Worm (Caenorhabditis elegans): ENCODE data around the gene kdp-1.

Gene kdp-1

DNA sequence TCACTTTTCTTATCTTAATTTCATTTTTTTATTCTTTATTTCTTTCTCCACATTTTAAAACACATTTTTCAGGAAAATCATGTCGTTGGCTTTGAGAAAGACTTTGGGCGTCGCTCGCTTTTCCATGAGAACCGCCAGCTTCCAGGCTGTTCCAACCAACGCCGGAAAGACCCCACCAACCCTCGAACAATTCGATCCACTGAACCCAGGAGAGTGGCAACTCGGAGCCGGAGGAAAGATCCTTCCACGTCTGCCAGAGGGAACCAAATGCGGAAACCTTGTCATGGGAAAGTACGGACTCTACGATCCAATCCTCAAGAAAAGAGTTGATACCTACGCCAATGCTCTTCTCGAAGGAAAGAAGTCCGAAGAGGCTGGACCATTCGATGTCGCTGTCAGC is at the start of gene kdp-1:
TSS of gene kdp-1 (plus strand) at position 80 of the 400 bp plus-strand sequence.
- no peak for TF ChIP-seq unc-3 (GFP tag; conservative IDR thresholded peaks at IDR 0.05)
- TF ChIP-seq unc-3 (tag; optimal IDR thresholded peaks at IDR 0.05): no peak
- no peak for TF ChIP-seq ceh-24 (tag; optimal IDR thresholded peaks at IDR 0.05)
- no peak for TF ChIP-seq ahr-1 (tag; optimal IDR thresholded peaks at IDR 0.05)
- TF ChIP-seq nhr-232 (tag; optimal IDR thresholded peaks at IDR 0.05): no peak
- TF ChIP-seq unc-55 (GFP tag; optimal IDR thresholded peaks at IDR 0.05): no peak
- no peak for TF ChIP-seq K09A11.1 (tag; optimal IDR thresholded peaks at IDR 0.05; ENCODE audit: insufficient read depth)
- no peak for TF ChIP-seq lin-11 (tag; optimal IDR thresholded peaks at IDR 0.05)
- no peak for TF ChIP-seq unc-86 (tag; optimal IDR thresholded peaks at IDR 0.05)
- TF ChIP-seq C08G9.2 (tag; optimal IDR thresholded peaks at IDR 0.05): no peak
- TF ChIP-seq ceh-45 (GFP tag; IDR thresholded peaks at IDR 0.05): no peak
- no peak for TF ChIP-seq gmeb-2 (tag; optimal IDR thresholded peaks at IDR 0.05)
- no peak for TF ChIP-seq pqm-1 (tag; optimal IDR thresholded peaks at IDR 0.05)

DNA sequence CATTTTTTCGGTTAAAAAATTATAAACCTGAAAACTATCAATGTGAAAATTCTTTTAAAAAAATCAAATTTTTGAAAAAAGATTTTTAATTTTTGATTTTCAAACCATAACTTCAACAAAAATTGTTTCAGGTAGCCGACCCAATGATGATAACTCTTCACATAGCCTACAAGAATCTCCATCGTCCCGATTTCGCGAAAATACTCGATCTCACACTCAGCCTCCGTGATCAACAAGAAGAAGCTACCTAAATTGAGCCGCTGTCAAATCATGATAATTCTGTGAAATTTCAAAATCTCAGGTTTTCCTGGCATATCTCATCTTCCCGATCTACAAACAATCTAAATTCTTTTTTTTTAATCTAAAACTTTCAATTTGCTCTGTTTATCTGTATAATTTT is 49.7 kb upstream of the kdp-1 start:
- TF ChIP-seq dmd-4 (tag; optimal IDR thresholded peaks at IDR 0.05; ENCODE audit: borderline replicate concordance): no peak
- TF ChIP-seq ceh-45 (GFP tag; IDR thresholded peaks at IDR 0.05): no peak
- no peak for TF ChIP-seq ceh-22 (tag; optimal IDR thresholded peaks at IDR 0.05)
- no peak for TF ChIP-seq unc-42 (tag; optimal IDR thresholded peaks at IDR 0.05)
- TF ChIP-seq unc-3 (GFP tag; conservative IDR thresholded peaks at IDR 0.05): no peak
- TF ChIP-seq unc-3 (tag; optimal IDR thresholded peaks at IDR 0.05): no peak
- no peak for TF ChIP-seq ref-2 (tag; optimal IDR thresholded peaks at IDR 0.05)
- TF ChIP-seq nhr-11 (tag; optimal IDR thresholded peaks at IDR 0.05): no peak
- no peak for TF ChIP-seq ceh-9 (tag; optimal IDR thresholded peaks at IDR 0.05)
- no peak for TF ChIP-seq zip-5 (tag; optimal IDR thresholded peaks at IDR 0.05)
- TF ChIP-seq eyg-1 (tag; optimal IDR thresholded peaks at IDR 0.05): no peak
- no peak for TF ChIP-seq dve-1 (tag; optimal IDR thresholded peaks at IDR 0.05)
- no peak for TF ChIP-seq fkh-6 (tag; optimal IDR thresholded peaks at IDR 0.05)

- TF ChIP-seq tbx-2 (tag; optimal IDR thresholded peaks at IDR 0.05) (no peak), ceh-48 (tag; optimal IDR thresholded peaks at IDR 0.05) (no peak), pros-1 (tag; optimal IDR thresholded peaks at IDR 0.05) (no peak), pha-4 (tag; optimal IDR thresholded peaks at IDR 0.05) (no peak), sox-2 (GFP tag; IDR thresholded peaks at IDR 0.05) (no peak), hlh-30 (tag; optimal IDR thresholded peaks at IDR 0.05; ENCODE audit: insufficient read depth) (no peak), che-1 (tag; optimal IDR thresholded peaks at IDR 0.05) (no peak), ceh-22 (tag; optimal IDR thresholded peaks at IDR 0.05) (no peak), mec-3 (tag; optimal IDR thresholded peaks at IDR 0.05; ENCODE audit: borderline replicate concordance) (no peak), ceh-45 (GFP tag; IDR thresholded peaks at IDR 0.05) (no peak), lin-11 (tag; optimal IDR thresholded peaks at IDR 0.05) (no peak), hlh-8 (tag; optimal IDR thresholded peaks at IDR 0.05) (no peak), Y22D7AL.16 (tag; optimal IDR thresholded peaks at IDR 0.05) (no peak), ceh-30 (tag; optimal IDR thresholded peaks at IDR 0.05) (no peak), nfya-1 (tag; optimal IDR thresholded peaks at IDR 0.05) (no peak), ceh-34 (tag; optimal IDR thresholded peaks at IDR 0.05) (no peak), lim-6 (tag; optimal IDR thresholded peaks at IDR 0.05) (no peak), npax-4 (tag; optimal IDR thresholded peaks at IDR 0.05) (no peak), zip-5 (tag; optimal IDR thresholded peaks at IDR 0.05) (no peak), madf-2 (tag; optimal IDR thresholded peaks at IDR 0.05) (no peak)
Measured at ce11 chrIV:13252211-13252610, 47.8 kb upstream of the kdp-1 start, which contains the start of gene ttr-51. Gene ttr-51 (minus strand): TSS chrIV:13252311.

DNA sequence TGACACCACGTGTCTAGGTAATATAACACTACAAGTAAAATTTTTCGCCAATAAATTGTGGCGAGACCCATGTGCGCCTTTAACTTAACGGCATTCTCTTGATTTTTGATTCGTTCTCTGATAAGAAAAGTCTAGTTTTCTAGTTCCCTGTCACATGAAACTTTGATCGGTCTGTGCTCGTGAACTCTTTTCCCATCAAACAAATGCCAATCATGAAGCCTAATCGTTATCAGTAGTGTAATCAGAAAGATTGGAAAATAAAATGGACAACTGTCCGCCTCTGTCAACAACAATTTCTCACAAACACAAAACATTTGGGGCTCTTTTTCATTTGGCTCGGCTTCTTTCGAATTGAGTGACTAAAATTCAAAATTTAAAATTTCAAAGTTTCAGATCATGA is 46.1 kb upstream of the kdp-1 start, which contains the start of gene ttr-45:
TSS of gene ttr-45 (plus strand) at position 385 of the 400 bp plus-strand sequence.
- TF ChIP-seq ceh-31 (tag; optimal IDR thresholded peaks at IDR 0.05) (no peak), unc-86 (tag; optimal IDR thresholded peaks at IDR 0.05) (no peak), elt-2 (tag; optimal IDR thresholded peaks at IDR 0.05) (peak; percentile 61)
